Fruit fly (Drosophila melanogaster) whole organism: ENCODE results near the gene Ns4.

Experiments used
- CG8478 ChIP-seq: fragments of >200 bp; optimal IDR thresholded peaks from 2 replicates; lab custom pipeline; 2018; ENCODE audit warnings: inconsistent platforms
- Dll ChIP-seq: fragments of >200 bp; optimal IDR thresholded peaks from 2 replicates; lab custom pipeline; 2017
- EcR ChIP-seq, 2 experiments: fragments of >200 bp; optimal IDR thresholded peaks; 2 replicates each; lab custom pipeline; 2017; ENCODE audit warnings: missing biosample characterization in 2 of 2, missing genetic modification characterization in 2 of 2, missing genetic modification reagents in 2 of 2
- pan ChIP-seq: fragments of >200 bp; optimal IDR thresholded peaks from 2 replicates; lab custom pipeline; 2017
- psq ChIP-seq: fragments of >200 bp; optimal IDR thresholded peaks from 2 replicates; lab custom pipeline; 2017
- usp ChIP-seq: fragments of >200 bp; optimal IDR thresholded peaks from 2 replicates; lab custom pipeline; 2017; ENCODE audit warnings: missing biosample characterization, missing genetic modification characterization, mixed read lengths

Ns4 gene

dm6 chr2L:20787271-20787791 lies 35.1 kb downstream of the Ns4 start, which contains the start of gene Pomp:
TSS of gene Pomp (plus strand) at chr2L:20787656.
- no peak for TF ChIP-seq EcR (GFP tag; optimal IDR thresholded peaks at IDR 0.05; lab: Kevin White, UChicago)
- no peak for TF ChIP-seq Dll
- TF ChIP-seq psq, result peak; percentile 24
- no peak for TF ChIP-seq usp (GFP tag; lab: Kevin White, UChicago)
- TF ChIP-seq CG8478 (lab: Kevin White, UChicago), result no peak
- TF ChIP-seq pan (lab: Kevin White, UChicago), result peak; percentile 78

- TF ChIP-seq pan (lab: Kevin White, UChicago), result no peak
- no peak for TF ChIP-seq EcR (GFP tag; optimal IDR thresholded peaks at IDR 0.05; lab: Kevin White, UChicago)
- TF ChIP-seq usp (GFP tag; lab: Kevin White, UChicago), result no peak
- TF ChIP-seq Dll, result no peak
- no peak for TF ChIP-seq psq
- no peak for TF ChIP-seq CG8478 (lab: Kevin White, UChicago)
These were observed 35.8 kb downstream of the Ns4 start for dm6 chr2L:20788050-20788449.

dm6 chr2L:20792521-20792920 lies 40.2 kb downstream of the Ns4 start:
- no peak for TF ChIP-seq psq
- no peak for TF ChIP-seq CG8478 (lab: Kevin White, UChicago)
- TF ChIP-seq pan (lab: Kevin White, UChicago), result no peak
- TF ChIP-seq EcR (GFP tag; optimal IDR thresholded peaks at IDR 0.05; lab: Kevin White, UChicago), result no peak
- TF ChIP-seq Dll, result no peak

dm6 chr2L:20792988-20793544 lies 40.8 kb downstream of the Ns4 start:
- no peak for TF ChIP-seq CG8478 (lab: Kevin White, UChicago)
- no peak for TF ChIP-seq psq
- TF ChIP-seq EcR (GFP tag; optimal IDR thresholded peaks at IDR 0.05; lab: Kevin White, UChicago), result no peak
- no peak for TF ChIP-seq Dll
- TF ChIP-seq usp (GFP tag; lab: Kevin White, UChicago), result no peak
- TF ChIP-seq pan (lab: Kevin White, UChicago), result no peak

dm6 chr2L:20793881-20794280 lies 41.6 kb downstream of the Ns4 start:
- TF ChIP-seq Dll (no peak), pan (lab: Kevin White, UChicago) (no peak), CG8478 (lab: Kevin White, UChicago) (no peak), usp (GFP tag; lab: Kevin White, UChicago) (no peak), psq (no peak), EcR (GFP tag; optimal IDR thresholded peaks at IDR 0.05; lab: Kevin White, UChicago) (no peak)

DNA sequence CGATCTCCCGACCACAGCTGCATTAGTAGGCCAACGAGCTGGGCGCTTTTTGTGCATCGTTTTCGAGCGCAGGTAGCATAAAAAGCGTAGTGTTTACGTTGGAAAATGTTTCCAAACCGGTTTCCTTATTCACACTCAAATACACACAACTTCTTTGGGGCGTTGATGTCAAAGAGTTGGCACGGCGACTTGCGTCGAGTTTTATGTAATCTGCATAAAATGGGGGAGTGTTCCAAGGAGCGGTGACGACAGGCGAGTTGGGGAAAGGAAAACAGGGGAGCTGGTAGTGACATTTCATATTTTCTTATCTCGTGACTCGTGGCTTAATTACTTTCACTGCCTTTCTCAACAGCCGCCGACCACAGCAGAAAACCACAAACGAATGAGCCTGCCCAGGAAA lies 42.4 kb downstream of the Ns4 start:
- no peak for TF ChIP-seq EcR (GFP tag; optimal IDR thresholded peaks at IDR 0.05; lab: Kevin White, UChicago)
- TF ChIP-seq usp (GFP tag; lab: Kevin White, UChicago), result no peak
- no peak for TF ChIP-seq psq
- no peak for TF ChIP-seq pan (lab: Kevin White, UChicago)
- TF ChIP-seq Dll, result no peak
- no peak for TF ChIP-seq CG8478 (lab: Kevin White, UChicago)

dm6 chr2L:20795774-20796173 lies 43.5 kb downstream of the Ns4 start:
- no peak for TF ChIP-seq Dll
- no peak for TF ChIP-seq psq
- TF ChIP-seq usp (GFP tag; lab: Kevin White, UChicago), result no peak
- no peak for TF ChIP-seq EcR (GFP tag; optimal IDR thresholded peaks at IDR 0.05; lab: Kevin White, UChicago)

DNA sequence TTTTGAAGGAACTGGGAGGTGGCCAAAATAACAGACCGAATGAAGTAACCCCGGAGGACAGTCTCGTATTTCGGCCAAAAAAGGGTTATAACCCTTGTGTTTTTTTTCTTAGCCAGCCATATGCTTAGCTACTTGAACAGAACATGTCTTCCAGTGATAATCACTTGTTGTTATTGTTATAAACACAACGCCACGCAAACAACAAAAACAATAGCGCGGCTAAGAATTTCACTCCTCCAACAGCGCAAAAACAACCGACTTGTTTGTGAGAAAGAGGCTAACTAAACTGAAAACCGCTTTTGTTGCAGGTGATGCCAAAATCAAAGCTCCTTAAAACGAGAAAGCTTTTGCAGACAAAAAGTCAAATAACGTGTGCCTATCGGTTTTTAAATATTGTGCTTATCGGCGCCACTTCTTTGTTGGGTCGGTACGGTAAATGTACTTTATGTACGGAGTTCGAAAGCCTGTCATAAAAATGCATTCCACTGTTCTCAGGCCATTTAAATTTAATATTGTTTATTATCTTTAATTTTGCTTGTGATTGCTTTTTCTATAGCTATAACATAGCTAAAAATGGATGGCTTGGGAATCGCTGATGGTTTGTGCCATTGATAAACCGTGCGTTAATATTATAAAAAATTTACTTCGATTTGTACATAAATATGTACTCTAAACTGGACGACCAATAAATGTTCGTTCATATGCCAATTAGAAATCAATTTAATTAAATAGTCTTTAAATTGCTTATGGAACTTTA lies 44.7 kb downstream of the Ns4 start, which contains the start of gene vari:
vari (minus strand) TSS at position 285 of the 757 bp plus-strand sequence.
- TF ChIP-seq usp (GFP tag; lab: Kevin White, UChicago), result no peak
- no peak for TF ChIP-seq EcR (GFP tag; optimal IDR thresholded peaks at IDR 0.05; lab: Kevin White, UChicago)
- TF ChIP-seq pan (lab: Kevin White, UChicago), result no peak
- TF ChIP-seq psq, result no peak
- no peak for TF ChIP-seq CG8478 (lab: Kevin White, UChicago)
- TF ChIP-seq Dll, result no peak

dm6 chr2L:20797515-20797847 lies 45.2 kb downstream of the Ns4 start, which contains the start of gene CG9328:
TSS of gene CG9328 (plus strand) at chr2L:20797715.
- no peak for TF ChIP-seq Dll

dm6 chr2L:20798351-20798777 lies 46.1 kb downstream of the Ns4 start:
- no peak for TF ChIP-seq pan (lab: Kevin White, UChicago)
- TF ChIP-seq usp (GFP tag; lab: Kevin White, UChicago), result no peak
- TF ChIP-seq EcR (GFP tag; optimal IDR thresholded peaks at IDR 0.05; lab: Kevin White, UChicago), result no peak
- no peak for TF ChIP-seq Dll
- TF ChIP-seq psq, result no peak
- TF ChIP-seq CG8478 (lab: Kevin White, UChicago), result no peak

dm6 chr2L:20799991-20800897 lies 48.0 kb downstream of the Ns4 start:
- no peak for TF ChIP-seq CG8478 (lab: Kevin White, UChicago)
- no peak for TF ChIP-seq psq
- TF ChIP-seq EcR (GFP tag; optimal IDR thresholded peaks at IDR 0.05; lab: Kevin White, UChicago), result no peak
- TF ChIP-seq Dll, result no peak
- TF ChIP-seq pan (lab: Kevin White, UChicago), result no peak
- no peak for TF ChIP-seq usp (GFP tag; lab: Kevin White, UChicago)
